Worm (Caenorhabditis elegans): ENCODE data around the gene K02E7.10.
A peak's percentile ranks its signal among the peaks of the same experiment; 100 is the strongest.

Gene K02E7.10

DNA sequence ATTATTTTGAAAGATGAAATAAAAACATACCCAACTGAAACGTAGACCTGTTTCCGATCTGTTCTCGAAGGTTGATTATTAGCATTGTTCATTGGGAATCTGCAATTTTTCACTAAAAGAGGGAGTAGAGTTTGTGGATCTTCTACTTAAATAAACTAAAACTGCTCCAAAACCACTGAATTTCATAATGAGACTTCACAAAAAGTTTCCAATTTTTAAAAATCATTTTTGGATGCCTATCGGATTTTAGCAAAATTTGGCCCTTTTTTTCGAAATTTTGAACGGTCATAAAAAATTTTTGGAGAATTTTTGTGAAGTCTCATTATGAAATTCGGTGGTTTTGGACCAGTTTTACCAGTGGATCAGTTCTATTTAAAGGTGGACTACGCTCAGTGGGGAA lies at the start of gene K02E7.10:
K02E7.10 (minus strand) TSS at position 101 of the 400 bp plus-strand sequence.
- TF ChIP-seq cebp-2 (GFP tag; IDR thresholded peaks at IDR 0.05) (no peak), chd-7 (tag; optimal IDR thresholded peaks at IDR 0.05) (no peak), zfh-2 (GFP tag; conservative IDR thresholded peaks at IDR 0.05) (no peak), egrh-3 (GFP tag; IDR thresholded peaks at IDR 0.05) (no peak)

DNA sequence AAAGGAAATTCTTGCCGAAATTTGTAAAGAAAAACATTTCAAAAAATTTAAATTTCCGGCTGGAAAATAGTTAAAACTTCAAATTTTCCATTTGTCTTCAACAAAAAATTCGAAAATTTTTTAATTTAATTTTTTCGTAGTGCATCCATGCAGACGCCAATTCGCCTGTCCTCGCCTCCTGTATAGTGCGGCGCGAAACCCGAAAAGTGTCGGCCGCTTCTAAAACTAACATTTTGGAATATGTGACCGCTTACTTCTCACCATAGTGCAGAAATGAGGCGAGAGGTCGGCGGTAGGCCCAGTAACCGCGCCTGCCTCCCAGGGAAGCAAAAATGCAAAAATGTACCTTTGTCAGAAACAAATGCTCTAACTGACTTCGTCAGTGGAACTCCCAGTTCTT lies 49.7 kb upstream of the K02E7.10 start:
- TF ChIP-seq ekl-4 (GFP tag; IDR thresholded peaks at IDR 0.05) (no peak), hrde-1 (tag; optimal IDR thresholded peaks at IDR 0.05; ENCODE audit: borderline replicate concordance) (no peak), K12H6.12 (tag; optimal IDR thresholded peaks at IDR 0.05) (no peak), tlf-1 (GFP tag; optimal IDR thresholded peaks at IDR 0.05) (no peak), snpc-4 (GFP tag; optimal IDR thresholded peaks at IDR 0.05) (peak; percentile 52), snpc-4 (tag; optimal IDR thresholded peaks at IDR 0.05) (peak in 3 of 4 experiments; percentile 22 to 90 (median 87)), K11D2.4 (GFP tag; IDR thresholded peaks at IDR 0.05) (no peak), sea-2 (GFP tag; IDR thresholded peaks at IDR 0.05) (no peak), ceh-27 (GFP tag; optimal IDR thresholded peaks at IDR 0.05) (no peak), Y53G8AR.9 (GFP tag; conservative IDR thresholded peaks at IDR 0.05) (no peak), bed-2 (GFP tag; IDR thresholded peaks at IDR 0.05) (no peak), attf-3 (GFP tag; conservative IDR thresholded peaks at IDR 0.05) (no peak), let-607 (tag; optimal IDR thresholded peaks at IDR 0.05) (no peak), fkh-3 (tag; optimal IDR thresholded peaks at IDR 0.05) (no peak), snpc-1.1 (tag; optimal IDR thresholded peaks at IDR 0.05; ENCODE audit: insufficient read depth) (peak; percentile 76), madf-8 (GFP tag; conservative IDR thresholded peaks at IDR 0.05) (no peak), ama-1 (optimal IDR thresholded peaks at IDR 0.05) (no peak), ama-1 (GFP tag; optimal IDR thresholded peaks at IDR 0.05) (no peak), Y67H2A.10 (GFP tag; conservative IDR thresholded peaks at IDR 0.05) (no peak), snpc-3.4 (tag; optimal IDR thresholded peaks at IDR 0.05) (no peak), ceh-100 (GFP tag; IDR thresholded peaks at IDR 0.05) (no peak), let-526 (GFP tag; IDR thresholded peaks at IDR 0.05) (no peak), D2030.7 (GFP tag; IDR thresholded peaks at IDR 0.05) (no peak), B0019.2 (GFP tag; conservative IDR thresholded peaks at IDR 0.05) (no peak), hlh-26 (GFP tag; conservative IDR thresholded peaks at IDR 0.05) (no peak), F39B2.1 (GFP tag; IDR thresholded peaks at IDR 0.05) (0 out of 2 replicates have a peak, but pooled peaks have one; percentile 27)

DNA sequence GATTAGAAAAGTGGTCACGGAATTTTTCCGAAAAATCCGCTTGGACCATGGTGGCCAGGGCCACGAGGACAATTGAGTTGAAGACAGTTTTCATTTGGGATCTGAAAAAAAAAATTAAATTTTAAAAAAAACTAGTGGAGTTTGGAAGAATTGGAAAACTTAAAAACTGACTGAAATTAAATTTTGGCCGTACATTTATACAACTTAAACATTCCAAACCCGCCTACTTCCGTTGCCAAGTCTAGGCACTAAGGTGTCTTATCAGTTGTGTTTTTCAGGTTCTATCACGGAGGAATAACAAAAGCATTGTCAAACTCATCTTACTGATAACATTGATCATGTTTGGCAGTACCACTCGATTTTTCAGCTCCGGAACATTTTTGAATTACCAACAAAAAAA lies 47.3 kb upstream of the K02E7.10 start, which contains the start of gene lips-12:
lips-12 (minus strand) TSS at position 101 of the 400 bp plus-strand sequence.
- no peak for TF ChIP-seq sea-2 (GFP tag; IDR thresholded peaks at IDR 0.05)

DNA sequence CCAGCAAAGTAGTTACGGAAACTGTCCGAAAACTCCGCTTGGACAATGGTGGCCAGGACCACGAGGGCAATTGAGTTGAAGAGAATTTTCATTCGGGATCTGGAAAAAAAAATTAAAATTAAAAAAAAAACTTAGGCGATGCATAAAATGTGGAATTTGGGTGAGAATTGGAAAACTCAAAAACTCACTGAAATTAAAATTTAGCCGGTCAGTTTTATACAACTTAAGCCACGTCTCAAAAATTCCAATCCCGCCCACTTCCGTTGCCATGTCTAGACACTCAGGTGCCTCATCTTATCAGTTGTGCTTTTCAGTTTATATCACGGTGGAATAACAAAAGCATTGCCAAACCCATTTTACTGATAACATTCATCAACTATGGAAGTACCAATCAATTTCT lies 44.1 kb upstream of the K02E7.10 start, which contains the start of gene lips-11:
lips-11 (minus strand) TSS at position 101 of the 400 bp plus-strand sequence.
- no peak for TF ChIP-seq pha-4 (tag; optimal IDR thresholded peaks at IDR 0.05)
- no peak for TF ChIP-seq nhr-120 (GFP tag; IDR thresholded peaks at IDR 0.05)
- TF ChIP-seq egl-18 (GFP tag; IDR thresholded peaks at IDR 0.05) = no peak
- no peak for TF ChIP-seq ekl-4 (GFP tag; IDR thresholded peaks at IDR 0.05)
- TF ChIP-seq F10E7.11 (tag; optimal IDR thresholded peaks at IDR 0.05) = no peak
- TF ChIP-seq unc-130 (GFP tag; optimal IDR thresholded peaks at IDR 0.05) = no peak
